Worm (Caenorhabditis elegans) whole organism, mixed stage, embryonic: ENCODE measurements around the gene tdpo-1.

Source experiments
- M03D4.4 ChIP-seq: sonication (generic microtip); optimal IDR thresholded peaks from 2 replicates; lab custom pipeline; 2017; ENCODE audit warnings: mild to moderate bottlenecking, missing genetic modification characterization, missing compliant biosample characterization
- bed-3 ChIP-seq: fragments of 200-800 bp; sonication (Bioruptor generic); optimal IDR thresholded peaks from 3 replicates; lab custom pipeline; 2018; ENCODE audit warnings: mild to moderate bottlenecking, missing genetic modification characterization, moderate library complexity, missing compliant biosample characterization
- blmp-1 ChIP-seq: fragments of 150-350 bp; optimal IDR thresholded peaks from 2 replicates; lab custom pipeline; 2014; ENCODE audit warnings: missing biosample characterization, missing genetic modification characterization
- ceh-39 ChIP-seq: fragments of 150-350 bp; optimal IDR thresholded peaks from 2 replicates; lab custom pipeline; 2014; ENCODE audit warnings: missing biosample characterization, missing genetic modification characterization
- ceh-83 ChIP-seq: fragments of 200-800 bp; sonication (Bioruptor generic); optimal IDR thresholded peaks from 2 replicates; lab custom pipeline; 2018; ENCODE audit warnings: mild to moderate bottlenecking, missing genetic modification characterization, missing compliant biosample characterization
- ces-1 ChIP-seq: fragments of 150-350 bp; optimal IDR thresholded peaks from 2 replicates; lab custom pipeline; 2014; ENCODE audit warnings: missing biosample characterization, missing genetic modification reagents, missing genetic modification characterization
- cnd-1 ChIP-seq: fragments of 200-800 bp; sonication (Bioruptor generic); optimal IDR thresholded peaks from 2 replicates; lab custom pipeline; 2018; ENCODE audit warnings: mild to moderate bottlenecking, missing genetic modification characterization, missing compliant biosample characterization
- drap-1 ChIP-seq: fragments of 200-800 bp; sonication (Bioruptor generic); optimal IDR thresholded peaks from 3 replicates; lab custom pipeline; 2018; ENCODE audit warnings: mild to moderate bottlenecking, missing genetic modification characterization, missing compliant biosample characterization
- elt-1 ChIP-seq: sonication (generic microtip); optimal IDR thresholded peaks from 2 replicates; lab custom pipeline; 2017; ENCODE audit warnings: missing genetic modification characterization, mild to moderate bottlenecking, missing compliant biosample characterization, antibody characterized with exemption, moderate library complexity, borderline replicate concordance; ENCODE audit not compliant: insufficient read depth
- elt-3 ChIP-seq: fragments of 150-350 bp; optimal IDR thresholded peaks from 2 replicates; lab custom pipeline; 2014; ENCODE audit warnings: missing biosample characterization, missing genetic modification characterization
- flh-1 ChIP-seq: fragments of 200-800 bp; sonication (Bioruptor generic); optimal IDR thresholded peaks from 2 replicates; lab custom pipeline; 2018; ENCODE audit warnings: mild to moderate bottlenecking, missing genetic modification characterization, moderate library complexity, missing compliant biosample characterization
- ham-2 ChIP-seq: fragments of 200-800 bp; sonication (Bioruptor generic); optimal IDR thresholded peaks from 2 replicates; lab custom pipeline; 2018; ENCODE audit warnings: mild to moderate bottlenecking, missing genetic modification characterization, missing compliant biosample characterization
- hlh-1 ChIP-seq: fragments of 150-350 bp; optimal IDR thresholded peaks from 2 replicates; lab custom pipeline; 2014; ENCODE audit warnings: missing biosample characterization, missing genetic modification reagents, missing genetic modification characterization
- lin-13 ChIP-seq: fragments of 150-350 bp; optimal IDR thresholded peaks from 2 replicates; lab custom pipeline; 2014; ENCODE audit warnings: missing biosample characterization, missing genetic modification characterization
- lin-32 ChIP-seq: fragments of 200-800 bp; sonication (Bioruptor generic); optimal IDR thresholded peaks from 2 replicates; lab custom pipeline; 2018; ENCODE audit warnings: mild to moderate bottlenecking, missing genetic modification characterization, missing compliant biosample characterization
- lsy-2 ChIP-seq: fragments of 150-350 bp; optimal IDR thresholded peaks from 2 replicates; lab custom pipeline; 2014; ENCODE audit warnings: missing biosample characterization, missing genetic modification characterization
- mab-5 ChIP-seq: fragments of 150-350 bp; optimal IDR thresholded peaks from 2 replicates; lab custom pipeline; 2014; ENCODE audit warnings: missing biosample characterization, missing genetic modification characterization
- mep-1 ChIP-seq: fragments of 150-350 bp; optimal IDR thresholded peaks from 2 replicates; lab custom pipeline; 2017; ENCODE audit warnings: missing biosample characterization, missing genetic modification reagents, missing genetic modification characterization, inconsistent platforms
- mls-2 ChIP-seq: sonication (generic microtip); optimal IDR thresholded peaks from 2 replicates; lab custom pipeline; 2016; ENCODE audit warnings: mild to moderate bottlenecking, missing genetic modification characterization, moderate library complexity, missing compliant biosample characterization
- nhr-12 ChIP-seq: fragments of 150-350 bp; optimal IDR thresholded peaks from 2 replicates; lab custom pipeline; 2014; ENCODE audit warnings: missing biosample characterization, missing genetic modification characterization
- nhr-2 ChIP-seq: fragments of 150-350 bp; optimal IDR thresholded peaks from 2 replicates; lab custom pipeline; 2014; ENCODE audit warnings: missing biosample characterization, missing genetic modification characterization
- nhr-237 ChIP-seq: fragments of 150-350 bp; optimal IDR thresholded peaks from 2 replicates; lab custom pipeline; 2014; ENCODE audit warnings: missing biosample characterization, missing genetic modification characterization
- nhr-28 ChIP-seq: fragments of 150-350 bp; optimal IDR thresholded peaks from 2 replicates; lab custom pipeline; 2014; ENCODE audit warnings: missing biosample characterization, missing genetic modification characterization
- nhr-76 ChIP-seq: sonication (generic microtip); optimal IDR thresholded peaks from 2 replicates; lab custom pipeline; 2017; ENCODE audit warnings: missing biosample characterization, missing genetic modification characterization
- pha-4 ChIP-seq: fragments of 150-350 bp; optimal IDR thresholded peaks from 2 replicates; lab custom pipeline; 2018; ENCODE audit warnings: missing biosample characterization, missing genetic modification reagents, missing genetic modification characterization
- sem-2 ChIP-seq: fragments of 200-800 bp; sonication (Bioruptor generic); optimal IDR thresholded peaks from 2 replicates; lab custom pipeline; 2018; ENCODE audit warnings: mild to moderate bottlenecking, missing genetic modification characterization, missing compliant biosample characterization
- snpc-4 ChIP-seq: fragments of 150-350 bp; optimal IDR thresholded peaks from 2 replicates; lab custom pipeline; 2014; ENCODE audit warnings: missing biosample characterization, missing genetic modification characterization
- sptf-1 ChIP-seq: sonication (generic microtip); optimal IDR thresholded peaks from 2 replicates; lab custom pipeline; 2017; ENCODE audit warnings: mild to moderate bottlenecking, missing genetic modification characterization, moderate library complexity, missing compliant biosample characterization
- tbx-8 ChIP-seq: fragments of 200-800 bp; sonication (Bioruptor generic); optimal IDR thresholded peaks from 2 replicates; lab custom pipeline; 2018; ENCODE audit warnings: mild to moderate bottlenecking, missing genetic modification characterization, moderate library complexity, missing compliant biosample characterization
- unc-120 ChIP-seq: sonication (generic microtip); optimal IDR thresholded peaks from 2 replicates; lab custom pipeline; 2017; ENCODE audit warnings: missing genetic modification characterization, missing compliant biosample characterization; ENCODE audit not compliant: poor library complexity, severe bottlenecking
- unc-39 ChIP-seq: fragments of 150-350 bp; optimal IDR thresholded peaks from 2 replicates; lab custom pipeline; 2014; ENCODE audit warnings: missing biosample characterization, missing genetic modification characterization
- unc-62 ChIP-seq: fragments of 150-350 bp; optimal IDR thresholded peaks from 2 replicates; lab custom pipeline; 2014; ENCODE audit warnings: missing biosample characterization, missing genetic modification reagents, missing genetic modification characterization
- zip-8 ChIP-seq: fragments of 150-350 bp; optimal IDR thresholded peaks from 2 replicates; lab custom pipeline; 2014; ENCODE audit warnings: missing biosample characterization, missing genetic modification characterization
- ztf-11 ChIP-seq: fragments of 150-350 bp; optimal IDR thresholded peaks from 2 replicates; lab custom pipeline; 2014; ENCODE audit warnings: missing biosample characterization, missing genetic modification characterization

The tdpo-1 gene

DNA sequence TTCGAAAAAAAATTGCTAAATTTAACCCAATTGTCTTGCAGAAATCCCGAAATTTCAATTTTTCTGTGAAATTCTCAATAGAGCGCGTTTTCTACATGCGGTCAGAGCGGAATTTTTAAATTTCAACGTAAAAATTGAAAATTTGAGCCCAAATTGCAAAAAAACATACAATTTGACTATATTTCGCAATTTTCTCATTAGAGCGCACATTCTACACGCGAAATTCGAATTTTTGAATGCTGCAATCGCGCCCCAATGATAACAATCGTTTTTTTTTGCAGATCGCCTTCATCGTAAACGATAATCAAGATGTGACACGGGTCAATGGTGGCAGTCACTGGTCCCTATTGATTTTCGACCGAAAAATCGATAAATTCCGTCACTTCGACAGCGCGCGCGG is 4.4 kb downstream of the tdpo-1 start:
- TF ChIP-seq nhr-76 (tag; lab: Kevin White, UChicago) (no peak), tbx-8 (GFP tag; lab: Kevin White, UChicago) (no peak), drap-1 (GFP tag; lab: Kevin White, UChicago) (no peak), lin-13 (tag; lab: Kevin White, UChicago) (no peak), mep-1 (tag; lab: Kevin White, UChicago) (no peak), pha-4 (tag; lab: Kevin White, UChicago) (no peak), ham-2 (no peak), bed-3 (GFP tag; lab: Kevin White, UChicago) (no peak), zip-8 (tag; lab: Kevin White, UChicago) (no peak), hlh-1 (tag; lab: Kevin White, UChicago) (no peak), elt-1 (tag; lab: Kevin White, UChicago) (no peak)

- TF ChIP-seq unc-120 (tag; lab: Kevin White, UChicago): no peak
- no peak for TF ChIP-seq nhr-2 (tag; lab: Kevin White, UChicago)
- TF ChIP-seq lin-32 (GFP tag; lab: Kevin White, UChicago): no peak
- no peak for TF ChIP-seq pha-4 (tag; lab: Kevin White, UChicago)
- TF ChIP-seq nhr-28 (tag; lab: Kevin White, UChicago): no peak
- no peak for TF ChIP-seq sptf-1 (tag; lab: Kevin White, UChicago)
- no peak for TF ChIP-seq mab-5 (tag; lab: Kevin White, UChicago)
- no peak for TF ChIP-seq cnd-1 (tag; lab: Kevin White, UChicago)
- no peak for TF ChIP-seq elt-1 (tag; lab: Kevin White, UChicago)
- no peak for TF ChIP-seq ces-1
- TF ChIP-seq lin-13 (tag; lab: Kevin White, UChicago): no peak
- no peak for TF ChIP-seq sem-2
- TF ChIP-seq tbx-8 (GFP tag; lab: Kevin White, UChicago): no peak
- TF ChIP-seq nhr-12 (tag; lab: Kevin White, UChicago): no peak
- TF ChIP-seq M03D4.4 (tag; lab: Kevin White, UChicago): no peak
- no peak for TF ChIP-seq nhr-237
- no peak for TF ChIP-seq ceh-39
- no peak for TF ChIP-seq unc-39
- TF ChIP-seq mls-2 (tag; lab: Kevin White, UChicago): no peak
Observed at ce11 chrIV:1965135-1965534, 5.5 kb downstream of the tdpo-1 start, which contains the start of gene Y48A5A.1. Gene Y48A5A.1 (plus strand): TSS chrIV:1965481.

ce11 chrIV:1969353-1969752 is 9.7 kb downstream of the tdpo-1 start, which contains the start of gene Y48A5A.3:
Gene Y48A5A.3 (plus strand): TSS chrIV:1969737.
- TF ChIP-seq unc-39 (no peak), ceh-83 (GFP tag; lab: Kevin White, UChicago) (no peak), lsy-2 (no peak), nhr-237 (no peak), lin-13 (tag; lab: Kevin White, UChicago) (no peak), snpc-4 (no peak), zip-8 (tag; lab: Kevin White, UChicago) (no peak), nhr-2 (tag; lab: Kevin White, UChicago) (no peak), sem-2 (no peak)
- TF ChIP-seq, all 35 proteins: peak for 0

- TF ChIP-seq bed-3 (GFP tag; lab: Kevin White, UChicago) (no peak), lsy-2 (no peak), blmp-1 (tag; lab: Kevin White, UChicago) (no peak), elt-3 (tag; lab: Kevin White, UChicago) (no peak), ceh-39 (no peak), nhr-237 (no peak), ztf-11 (tag; lab: Kevin White, UChicago) (no peak), flh-1 (GFP tag; lab: Kevin White, UChicago) (no peak), hlh-1 (tag; lab: Kevin White, UChicago) (no peak), mls-2 (tag; lab: Kevin White, UChicago) (no peak), unc-120 (tag; lab: Kevin White, UChicago) (no peak), unc-62 (no peak), cnd-1 (tag; lab: Kevin White, UChicago) (no peak), nhr-28 (tag; lab: Kevin White, UChicago) (no peak), sptf-1 (tag; lab: Kevin White, UChicago) (no peak), nhr-2 (tag; lab: Kevin White, UChicago) (no peak)
Observed at ce11 chrIV:1970158-1970557, 10.5 kb downstream of the tdpo-1 start.
